Fruit fly (Drosophila melanogaster): ENCODE measurements around the gene CG31145.
A peak's percentile ranks its signal among the peaks of the same experiment; 100 is the strongest.

CG31145 gene

dm6 chr3R:23668583-23668982 is 876 bp downstream of the CG31145 start:
- TF ChIP-seq CG6854 (GFP tag; optimal IDR thresholded peaks at IDR 0.05) (no peak), CG3919 (GFP tag; optimal IDR thresholded peaks at IDR 0.05) (no peak), vri (GFP tag; optimal IDR thresholded peaks at IDR 0.05) (peak; percentile 13), svp (GFP tag) (peak; percentile 32), dac (GFP tag; optimal IDR thresholded peaks at IDR 0.05) (no peak)

- no peak for TF ChIP-seq CG34406 (GFP tag; optimal IDR thresholded peaks at IDR 0.05)
- TF ChIP-seq Eip78C (GFP tag): peak; percentile 74
- TF ChIP-seq Hr39 (GFP tag; optimal IDR thresholded peaks at IDR 0.05): no peak
- peak; percentile 16 for TF ChIP-seq topi (GFP tag; optimal IDR thresholded peaks at IDR 0.05)
- TF ChIP-seq salr (GFP tag; optimal IDR thresholded peaks at IDR 0.05): no peak
- no peak for TF ChIP-seq CG11902 (GFP tag; optimal IDR thresholded peaks at IDR 0.05)
- peak; percentile 5 for TF ChIP-seq esn (GFP tag; optimal IDR thresholded peaks at IDR 0.05)
- TF ChIP-seq fkh (GFP tag; optimal IDR thresholded peaks at IDR 0.05): no peak
- peak; percentile 26 for TF ChIP-seq Hr4 (GFP tag; optimal IDR thresholded peaks at IDR 0.05)
- no peak for TF ChIP-seq net (GFP tag; optimal IDR thresholded peaks at IDR 0.05)
- TF ChIP-seq cyc (GFP tag; optimal IDR thresholded peaks at IDR 0.05): no peak
- peak; percentile 49 for TF ChIP-seq CG32006 (GFP tag; optimal IDR thresholded peaks at IDR 0.05)
- TF ChIP-seq CG11294 (GFP tag; IDR thresholded peaks at IDR 0.05): no peak
- TF ChIP-seq Hr38 (GFP tag; optimal IDR thresholded peaks at IDR 0.05): no peak
- TF ChIP-seq CG6163 (GFP tag; IDR thresholded peaks at IDR 0.05): no peak
- no peak for TF ChIP-seq CG10669 (GFP tag; optimal IDR thresholded peaks at IDR 0.05)
- no peak for TF ChIP-seq CG31627 (GFP tag; optimal IDR thresholded peaks at IDR 0.05)
- TF ChIP-seq CG16779 (tag; optimal IDR thresholded peaks at IDR 0.05): no peak
- no peak for TF ChIP-seq Sox15 (GFP tag; optimal IDR thresholded peaks at IDR 0.05)
- no peak for TF ChIP-seq lz (GFP tag; optimal IDR thresholded peaks at IDR 0.05)
- no peak for TF ChIP-seq CG11762 (GFP tag; optimal IDR thresholded peaks at IDR 0.05; ENCODE audit: insufficient read depth)
- no peak for TF ChIP-seq Sox14 (GFP tag; optimal IDR thresholded peaks at IDR 0.05)
- no peak for TF ChIP-seq CG6854 (GFP tag; optimal IDR thresholded peaks at IDR 0.05)
- no peak for TF ChIP-seq Ets21C (GFP tag; optimal IDR thresholded peaks at IDR 0.05)
- TF ChIP-seq Met (GFP tag; optimal IDR thresholded peaks at IDR 0.05): no peak
- no peak for TF ChIP-seq Sox102F (GFP tag; optimal IDR thresholded peaks at IDR 0.05)
- no peak for TF ChIP-seq CG6792 (GFP tag; optimal IDR thresholded peaks at IDR 0.05)
- TF ChIP-seq CG3032 (tag; optimal IDR thresholded peaks at IDR 0.05): no peak
- TF ChIP-seq OdsH (GFP tag; optimal IDR thresholded peaks at IDR 0.05): no peak
- no peak for TF ChIP-seq Eip93F (GFP tag; optimal IDR thresholded peaks at IDR 0.05)
- TF ChIP-seq CG7368 (GFP tag; optimal IDR thresholded peaks at IDR 0.05): no peak
- no peak for TF ChIP-seq CG8119 (GFP tag; IDR thresholded peaks at IDR 0.05)
- no peak for TF ChIP-seq acj6 (GFP tag; optimal IDR thresholded peaks at IDR 0.05)
- peak; percentile 6 for TF ChIP-seq pdm3 (GFP tag; optimal IDR thresholded peaks at IDR 0.05)
- no peak for TF ChIP-seq CG6808 (GFP tag; optimal IDR thresholded peaks at IDR 0.05)
- no peak for TF ChIP-seq CG15336 (GFP tag; IDR thresholded peaks at IDR 0.05)
- TF ChIP-seq vri (GFP tag; optimal IDR thresholded peaks at IDR 0.05): no peak
- no peak for TF ChIP-seq CG4318 (GFP tag; optimal IDR thresholded peaks at IDR 0.05)
- no peak for TF ChIP-seq CG10631 (GFP tag; optimal IDR thresholded peaks at IDR 0.05)
- peak; percentile 85 for TF ChIP-seq svp (GFP tag)
- TF ChIP-seq CG3919 (GFP tag; optimal IDR thresholded peaks at IDR 0.05): no peak
Measured at dm6 chr3R:23667451-23667850, 2.0 kb downstream of the CG31145 start.

All from whole organism, prepupa.